Fruit fly (Drosophila melanogaster) whole organism, embryonic: ENCODE data around the gene alphaKap4.

Experiments used
- CG10321 ChIP-seq: fragments of 200-800 bp; sonication (Bioruptor generic); IDR thresholded peaks from 2 replicates; pipeline ENCODE4 v1.3.6; 2022; ENCODE audit warnings: missing biosample characterization, missing genetic modification characterization
- CG10366 ChIP-seq: fragments of 200-800 bp; sonication (Bioruptor generic); IDR thresholded peaks from 2 replicates; pipeline ENCODE4 v1.3.6; 2022; ENCODE audit warnings: missing biosample characterization, missing genetic modification characterization
- CG10543 ChIP-seq: fragments of 200-800 bp; sonication (Bioruptor generic); optimal IDR thresholded peaks from 3 replicates; lab custom pipeline; 2017; ENCODE audit warnings: missing biosample characterization, mild to moderate bottlenecking, missing genetic modification characterization, moderate library complexity
- CG11696 ChIP-seq: fragments of 200-800 bp; sonication (Bioruptor generic); IDR thresholded peaks from 2 replicates; pipeline ENCODE4 v1.3.6; 2022; ENCODE audit warnings: missing biosample characterization, missing genetic modification characterization
- CG13424 ChIP-seq: fragments of 200-800 bp; sonication (Bioruptor generic); optimal IDR thresholded peaks from 2 replicates; lab custom pipeline; 2019; ENCODE audit warnings: missing biosample characterization, mild to moderate bottlenecking, missing genetic modification characterization, moderate library complexity
- CG13775 ChIP-seq: fragments of 200-800 bp; sonication (Bioruptor generic); optimal IDR thresholded peaks from 3 replicates; lab custom pipeline; 2017; ENCODE audit warnings: missing biosample characterization, mild to moderate bottlenecking, missing genetic modification characterization
- CG14014 ChIP-seq: fragments of 200-800 bp; sonication (Bioruptor generic); IDR thresholded peaks from 2 replicates; pipeline ENCODE4 v1.3.6; 2022; ENCODE audit warnings: missing biosample characterization, missing genetic modification characterization
- CG14710 ChIP-seq: fragments of 200-800 bp; sonication (Bioruptor generic); optimal IDR thresholded peaks from 3 replicates; lab custom pipeline; 2019; ENCODE audit warnings: missing biosample characterization, mild to moderate bottlenecking, missing genetic modification characterization, moderate library complexity
- CG15696 ChIP-seq: fragments of 200-800 bp; sonication (Bioruptor generic); optimal IDR thresholded peaks from 2 replicates; lab custom pipeline; 2019; ENCODE audit warnings: missing biosample characterization, mild to moderate bottlenecking, missing genetic modification characterization, moderate library complexity
- CG17912 ChIP-seq: fragments of 200-800 bp; sonication (Bioruptor generic); optimal IDR thresholded peaks from 2 replicates; lab custom pipeline; 2018; ENCODE audit warnings: missing biosample characterization, mild to moderate bottlenecking, missing genetic modification characterization
- CG18619 ChIP-seq: fragments of 200-800 bp; sonication (Bioruptor generic); optimal IDR thresholded peaks from 3 replicates; lab custom pipeline; 2017; ENCODE audit warnings: missing biosample characterization, mild to moderate bottlenecking, missing genetic modification characterization
- CG2712 ChIP-seq: fragments of 200-800 bp; optimal IDR thresholded peaks from 3 replicates; lab custom pipeline; 2019; ENCODE audit warnings: missing biosample characterization, mild to moderate bottlenecking, missing genetic modification characterization, moderate library complexity
- CG2875 ChIP-seq: fragments of 200-800 bp; sonication (Bioruptor generic); optimal IDR thresholded peaks from 2 replicates; lab custom pipeline; 2017; ENCODE audit warnings: missing biosample characterization, mild to moderate bottlenecking, missing genetic modification characterization, missing genetic modification reagents
- CG31365 ChIP-seq: fragments of 200-800 bp; sonication (Bioruptor generic); optimal IDR thresholded peaks from 2 replicates; lab custom pipeline; 2018; ENCODE audit warnings: missing biosample characterization, mild to moderate bottlenecking, missing genetic modification characterization
- CG32772 ChIP-seq: fragments of 200-800 bp; sonication (Bioruptor generic); IDR thresholded peaks from 2 replicates; pipeline ENCODE4 v1.3.6; 2022; ENCODE audit warnings: missing biosample characterization, missing genetic modification characterization
- CG4360 ChIP-seq: fragments of 200-800 bp; sonication (Bioruptor generic); IDR thresholded peaks from 2 replicates; pipeline ENCODE4 v1.3.6; 2022; ENCODE audit warnings: missing biosample characterization, missing genetic modification characterization
- CG4404 ChIP-seq: fragments of 200-800 bp; sonication (Bioruptor generic); IDR thresholded peaks from 2 replicates; pipeline ENCODE4 v1.3.6; 2022; ENCODE audit warnings: missing biosample characterization, missing genetic modification characterization
- CG4707 ChIP-seq: fragments of 200-800 bp; sonication (Bioruptor generic); optimal IDR thresholded peaks from 2 replicates; lab custom pipeline; 2018; ENCODE audit warnings: missing biosample characterization, mild to moderate bottlenecking, missing genetic modification characterization, moderate library complexity
- CG6175 ChIP-seq: fragments of 200-800 bp; sonication (Bioruptor generic); IDR thresholded peaks from 3 replicates; pipeline ENCODE4 v1.3.6; 2022; ENCODE audit warnings: missing biosample characterization, missing genetic modification characterization
- CG9727 ChIP-seq: fragments of 200-800 bp; sonication (Bioruptor generic); optimal IDR thresholded peaks from 3 replicates; lab custom pipeline; 2017; ENCODE audit warnings: missing biosample characterization, mild to moderate bottlenecking, missing genetic modification characterization
- CG9932 ChIP-seq: fragments of 200-800 bp; sonication (Bioruptor generic); IDR thresholded peaks from 2 replicates; pipeline ENCODE4 v1.3.6; 2022; ENCODE audit warnings: missing biosample characterization, missing genetic modification characterization
- Doc2 ChIP-seq: fragments of 200-800 bp; sonication (Bioruptor generic); IDR thresholded peaks from 2 replicates; pipeline ENCODE4 v1.3.6; 2022; ENCODE audit warnings: missing biosample characterization, missing genetic modification characterization
- HLH4C ChIP-seq: fragments of 200-800 bp; sonication (Bioruptor generic); IDR thresholded peaks from 3 replicates; pipeline ENCODE4 v1.3.6; 2022; ENCODE audit warnings: missing biosample characterization, missing genetic modification characterization; ENCODE audit not compliant: partially characterized antibody
- Hmx ChIP-seq: fragments of 200-800 bp; sonication (Bioruptor generic); optimal IDR thresholded peaks from 2 replicates; lab custom pipeline; 2016; ENCODE audit warnings: missing biosample characterization, missing genetic modification characterization
- Lpt ChIP-seq: fragments of >200 bp; optimal IDR thresholded peaks from 2 replicates; lab custom pipeline; 2018; ENCODE audit warnings: missing biosample characterization, missing genetic modification characterization
- MESR4 ChIP-seq: fragments of 200-800 bp; sonication (Bioruptor generic); optimal IDR thresholded peaks from 2 replicates; lab custom pipeline; 2018; ENCODE audit warnings: missing biosample characterization, mild to moderate bottlenecking, missing genetic modification characterization, moderate library complexity
- Mad ChIP-seq: fragments of 200-800 bp; sonication (Bioruptor generic); optimal IDR thresholded peaks from 2 replicates; lab custom pipeline; 2016; ENCODE audit warnings: missing biosample characterization, missing genetic modification characterization
- Myb ChIP-seq: fragments of 200-800 bp; sonication (Bioruptor generic); optimal IDR thresholded peaks from 2 replicates; lab custom pipeline; 2016; ENCODE audit warnings: missing biosample characterization, missing genetic modification characterization
- Rx ChIP-seq: fragments of 200-800 bp; sonication (Bioruptor generic); IDR thresholded peaks from 2 replicates; pipeline ENCODE4 v1.3.6; 2022; ENCODE audit warnings: missing biosample characterization, missing genetic modification characterization
- ac ChIP-seq: fragments of 200-800 bp; sonication (Bioruptor generic); optimal IDR thresholded peaks from 3 replicates; lab custom pipeline; 2017; ENCODE audit warnings: missing biosample characterization, mild to moderate bottlenecking, missing genetic modification characterization
- cas ChIP-seq: fragments of 200-800 bp; sonication (Bioruptor generic); IDR thresholded peaks from 2 replicates; pipeline ENCODE4 v1.3.6; 2022; ENCODE audit warnings: missing biosample characterization, missing genetic modification characterization
- chm ChIP-seq: fragments of 200-800 bp; sonication (Bioruptor generic); IDR thresholded peaks from 2 replicates; pipeline ENCODE4 v1.3.6; 2022; ENCODE audit warnings: missing biosample characterization, missing genetic modification characterization
- ci ChIP-seq: fragments of 200-800 bp; sonication (Bioruptor generic); IDR thresholded peaks from 3 replicates; pipeline ENCODE4 v1.3.6; 2022; ENCODE audit warnings: missing biosample characterization, missing genetic modification characterization
- corto ChIP-seq: fragments of 200-800 bp; sonication (Bioruptor generic); optimal IDR thresholded peaks from 2 replicates; lab custom pipeline; 2016; ENCODE audit warnings: missing biosample characterization, mild to moderate bottlenecking, missing genetic modification characterization, moderate library complexity
- crol ChIP-seq: fragments of 200-800 bp; sonication (Bioruptor generic); IDR thresholded peaks from 2 replicates; pipeline ENCODE4 v1.3.6; 2022; ENCODE audit warnings: missing biosample characterization, missing genetic modification characterization
- dimm ChIP-seq: fragments of 200-800 bp; sonication (Bioruptor generic); IDR thresholded peaks from 2 replicates; pipeline ENCODE4 v1.3.6; 2022; ENCODE audit warnings: missing biosample characterization, missing genetic modification characterization
- esg ChIP-seq: fragments of 200-800 bp; sonication (Bioruptor generic); conservative IDR thresholded peaks from 2 replicates; pipeline ENCODE4 v1.3.6; 2022; ENCODE audit warnings: missing biosample characterization, missing genetic modification characterization
- gem ChIP-seq: fragments of 200-800 bp; sonication (Bioruptor generic); optimal IDR thresholded peaks from 2 replicates; lab custom pipeline; 2019; ENCODE audit warnings: missing biosample characterization, mild to moderate bottlenecking, missing genetic modification characterization, moderate library complexity
- gsb-n ChIP-seq: fragments of 200-800 bp; sonication (Bioruptor generic); optimal IDR thresholded peaks from 3 replicates; lab custom pipeline; 2018; ENCODE audit warnings: missing biosample characterization, mild to moderate bottlenecking, missing genetic modification characterization
- ham ChIP-seq: fragments of 200-800 bp; sonication (Bioruptor generic); IDR thresholded peaks from 2 replicates; pipeline ENCODE4 v1.3.6; 2022; ENCODE audit warnings: missing biosample characterization, missing genetic modification characterization
- her ChIP-seq: fragments of 200-800 bp; sonication (Bioruptor generic); optimal IDR thresholded peaks from 2 replicates; lab custom pipeline; 2016; ENCODE audit warnings: missing biosample characterization, missing genetic modification characterization
- jing ChIP-seq: fragments of 200-800 bp; sonication (Bioruptor generic); optimal IDR thresholded peaks from 2 replicates; lab custom pipeline; 2018; ENCODE audit warnings: missing biosample characterization, mild to moderate bottlenecking, missing genetic modification characterization
- klu ChIP-seq: fragments of 200-800 bp; sonication (Bioruptor generic); IDR thresholded peaks from 2 replicates; pipeline ENCODE4 v1.3.6; 2022; ENCODE audit warnings: missing biosample characterization, missing genetic modification characterization
- nerfin-1 ChIP-seq: fragments of 200-800 bp; sonication (Bioruptor generic); optimal IDR thresholded peaks from 3 replicates; lab custom pipeline; 2019; ENCODE audit warnings: missing biosample characterization, mild to moderate bottlenecking, missing genetic modification characterization, moderate library complexity
- pum ChIP-seq: fragments of 200-800 bp; sonication (Bioruptor generic); optimal IDR thresholded peaks from 2 replicates; lab custom pipeline; 2016; ENCODE audit warnings: missing biosample characterization, missing genetic modification characterization
- wdn ChIP-seq: fragments of 200-800 bp; sonication (Bioruptor generic); IDR thresholded peaks from 2 replicates; pipeline ENCODE4 v1.3.6; 2022; ENCODE audit warnings: missing biosample characterization, missing genetic modification characterization
- zfh1 ChIP-seq: fragments of 200-800 bp; sonication (Bioruptor generic); IDR thresholded peaks from 3 replicates; pipeline ENCODE4 v1.3.6; 2022; ENCODE audit warnings: missing biosample characterization, missing genetic modification characterization

The alphaKap4 gene

DNA sequence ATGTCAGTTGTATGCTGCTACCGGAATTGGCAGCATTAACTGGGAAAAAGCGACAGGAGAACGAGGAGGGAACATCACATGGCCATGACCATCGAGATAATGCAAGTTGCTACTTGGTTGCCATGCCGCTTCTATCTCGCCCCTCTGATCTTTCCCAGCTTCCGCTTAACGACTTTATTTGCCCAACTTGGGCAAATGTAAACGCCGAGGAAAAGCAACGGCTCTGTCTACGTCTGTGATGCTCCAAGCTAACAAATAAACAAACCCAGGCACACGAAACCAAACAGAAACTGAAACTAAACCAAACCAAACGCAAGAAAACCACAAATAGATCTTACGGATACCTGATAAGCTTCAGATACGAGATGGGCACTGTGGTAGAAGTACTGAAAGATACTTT is 18.6 kb downstream of the alphaKap4 start (continued):
- TF ChIP-seq ci (GFP tag; lab: Robert Waterston, UW) (peak; percentile 55; the same call in 2 of the 3 replicates), Lpt (GFP tag; lab: Kevin White, UChicago) (no peak), MESR4 (no peak), CG17912 (GFP tag; lab: Kevin White, UChicago) (no peak), gem (tag; lab: Kevin White, UChicago) (peak; percentile 22), CG6175 (GFP tag; lab: Robert Waterston, UW) (no peak), CG13424 (tag; lab: Kevin White, UChicago) (no peak), CG10543 (GFP tag; lab: Kevin White, UChicago) (no peak), Hmx (GFP tag; lab: Kevin White, UChicago) (no peak), wdn (GFP tag; lab: Robert Waterston, UW) (no peak), CG14710 (tag; lab: Kevin White, UChicago) (no peak), chm (GFP tag; lab: Robert Waterston, UW) (no peak; the same call in 1 of the 2 replicates), ham (GFP tag; lab: Robert Waterston, UW) (no peak), esg (no peak), nerfin-1 (peak; percentile 14), CG4360 (GFP tag; lab: Robert Waterston, UW) (0 out of 2 replicates have a peak, but pooled peaks have one; percentile 41), CG14014 (GFP tag; lab: Robert Waterston, UW) (no peak), CG10321 (0 out of 2 replicates have a peak, but pooled peaks have one; percentile 11), CG2712 (peak; percentile 11), zfh1 (GFP tag; lab: Robert Waterston, UW) (no peak; the same call in 2 of the 3 replicates), pum (no peak), CG2875 (GFP tag; lab: Kevin White, UChicago) (peak; percentile 19), CG4404 (GFP tag; lab: Robert Waterston, UW) (no peak), Myb (GFP tag; lab: Kevin White, UChicago) (no peak), CG32772 (GFP tag; lab: Robert Waterston, UW) (no peak), klu (GFP tag; lab: Robert Waterston, UW) (no peak), Doc2 (GFP tag; lab: Robert Waterston, UW) (no peak), HLH4C (GFP tag; lab: Robert Waterston, UW) (no peak), cas (GFP tag; lab: Robert Waterston, UW) (no peak), corto (no peak), CG9932 (GFP tag; lab: Robert Waterston, UW) (no peak), ac (peak; percentile 17), CG11696 (GFP tag; lab: Robert Waterston, UW) (no peak), Mad (GFP tag; lab: Kevin White, UChicago) (no peak), her (GFP tag; lab: Kevin White, UChicago) (no peak), CG9727 (GFP tag; lab: Kevin White, UChicago) (no peak), dimm (GFP tag; lab: Robert Waterston, UW) (no peak), CG13775 (GFP tag; lab: Kevin White, UChicago) (no peak), jing (GFP tag; lab: Kevin White, UChicago) (no peak), CG15696 (tag; lab: Kevin White, UChicago) (peak; percentile 3), CG4707 (GFP tag; lab: Kevin White, UChicago) (peak; percentile 11), gsb-n (tag; lab: Kevin White, UChicago) (no peak), crol (no peak), Rx (GFP tag; lab: Robert Waterston, UW) (no peak), CG31365 (tag; lab: Kevin White, UChicago) (no peak), CG10366 (no peak), CG18619 (no peak)
